Fruit fly (Drosophila melanogaster) whole organism, embryonic: ENCODE results near the gene CG4218.
A peak's percentile ranks its signal among the peaks of the same experiment; 100 is the strongest.

Experiments
- Atf6 ChIP-seq: fragments of 200-800 bp; sonication (Bioruptor generic); IDR thresholded peaks from 2 replicates; pipeline ENCODE4 v1.3.6; 2022; ENCODE audit warnings: missing biosample characterization, missing genetic modification characterization
- B-H1 ChIP-seq: fragments of 200-800 bp; sonication (Bioruptor generic); IDR thresholded peaks from 3 replicates; pipeline ENCODE4 v1.3.6; 2022; ENCODE audit warnings: missing biosample characterization, missing genetic modification characterization
- CG11398 ChIP-seq: fragments of 200-800 bp; sonication (Bioruptor generic); optimal IDR thresholded peaks from 2 replicates; lab custom pipeline; 2016; ENCODE audit warnings: missing biosample characterization, missing genetic modification characterization
- CG11695 ChIP-seq: fragments of 200-800 bp; sonication (Bioruptor generic); IDR thresholded peaks from 3 replicates; pipeline ENCODE4 v1.3.6; 2022; ENCODE audit warnings: missing biosample characterization, missing genetic modification characterization
- CG12104 ChIP-seq: fragments of 200-800 bp; sonication (Bioruptor generic); optimal IDR thresholded peaks from 3 replicates; lab custom pipeline; 2016; ENCODE audit warnings: missing biosample characterization, missing genetic modification characterization
- CG12219 ChIP-seq: fragments of 200-800 bp; sonication (Bioruptor generic); optimal IDR thresholded peaks from 3 replicates; lab custom pipeline; 2018; ENCODE audit warnings: missing biosample characterization, mild to moderate bottlenecking, missing genetic modification characterization
- CG13424 ChIP-seq: fragments of 200-800 bp; sonication (Bioruptor generic); optimal IDR thresholded peaks from 2 replicates; lab custom pipeline; 2019; ENCODE audit warnings: missing biosample characterization, mild to moderate bottlenecking, missing genetic modification characterization, moderate library complexity
- CG14667 ChIP-seq: fragments of 200-800 bp; sonication (Bioruptor generic); IDR thresholded peaks from 2 replicates; pipeline ENCODE4 v1.3.6; 2022; ENCODE audit warnings: missing biosample characterization, missing genetic modification characterization
- CG15514 ChIP-seq: fragments of 200-800 bp; sonication (Bioruptor generic); optimal IDR thresholded peaks from 3 replicates; lab custom pipeline; 2017; ENCODE audit warnings: missing biosample characterization, missing genetic modification characterization, mild to moderate bottlenecking, moderate library complexity, missing genetic modification reagents
- CG15696 ChIP-seq: fragments of 200-800 bp; sonication (Bioruptor generic); optimal IDR thresholded peaks from 2 replicates; lab custom pipeline; 2019; ENCODE audit warnings: missing biosample characterization, mild to moderate bottlenecking, missing genetic modification characterization, moderate library complexity
- CG1603 ChIP-seq: fragments of 200-800 bp; sonication (Bioruptor generic); optimal IDR thresholded peaks from 2 replicates; lab custom pipeline; 2019; ENCODE audit warnings: missing biosample characterization, mild to moderate bottlenecking, missing genetic modification characterization, moderate library complexity
- CG16815 ChIP-seq: fragments of 200-800 bp; sonication (Bioruptor generic); optimal IDR thresholded peaks from 3 replicates; lab custom pipeline; 2017; ENCODE audit warnings: missing biosample characterization, mild to moderate bottlenecking, missing genetic modification characterization
- CG18599 ChIP-seq: fragments of 200-800 bp; sonication (Bioruptor generic); optimal IDR thresholded peaks from 3 replicates; lab custom pipeline; 2017; ENCODE audit warnings: missing biosample characterization, missing genetic modification characterization, mild to moderate bottlenecking, moderate library complexity, missing genetic modification reagents
- CG31388 ChIP-seq: fragments of 200-800 bp; sonication (Bioruptor generic); optimal IDR thresholded peaks from 2 replicates; lab custom pipeline; 2016; ENCODE audit warnings: missing biosample characterization, missing genetic modification characterization
- CG4730 ChIP-seq: fragments of 200-800 bp; sonication (Bioruptor generic); IDR thresholded peaks from 2 replicates; pipeline ENCODE4 v1.3.6; 2022; ENCODE audit warnings: missing biosample characterization, missing genetic modification characterization
- CG5245 ChIP-seq: fragments of 200-800 bp; sonication (Bioruptor generic); optimal IDR thresholded peaks from 3 replicates; lab custom pipeline; 2016; ENCODE audit warnings: missing biosample characterization, missing genetic modification characterization
- CG6254 ChIP-seq: fragments of 200-800 bp; sonication (Bioruptor generic); optimal IDR thresholded peaks from 3 replicates; lab custom pipeline; 2017; ENCODE audit warnings: mild to moderate bottlenecking, missing biosample characterization, missing genetic modification reagents, missing genetic modification characterization
- CG7372 ChIP-seq: fragments of 200-800 bp; sonication (Bioruptor generic); IDR thresholded peaks from 2 replicates; pipeline ENCODE4 v1.3.6; 2022; ENCODE audit warnings: missing biosample characterization, missing genetic modification characterization
- CG8290 ChIP-seq, 3 experiments: fragments of 200-800 bp; sonication (Bioruptor generic); optimal IDR thresholded peaks; 2 replicates each; lab custom pipeline; 2016 to 2019; ENCODE audit warnings: missing biosample characterization in 3 of 3, missing genetic modification characterization in 3 of 3, mild to moderate bottlenecking in 2 of 3, moderate library complexity in 1 of 3
- CG9797 ChIP-seq: fragments of 200-800 bp; sonication (Bioruptor generic); optimal IDR thresholded peaks from 3 replicates; lab custom pipeline; 2018; ENCODE audit warnings: missing biosample characterization, mild to moderate bottlenecking, missing genetic modification characterization
- Chrac-16 ChIP-seq: fragments of 200-800 bp; sonication (Bioruptor generic); optimal IDR thresholded peaks from 3 replicates; lab custom pipeline; 2016; ENCODE audit warnings: missing biosample characterization, missing genetic modification characterization
- CkIIα-i1 ChIP-seq: fragments of 200-800 bp; sonication (Bioruptor generic); IDR thresholded peaks from 2 replicates; pipeline ENCODE4 v1.3.6; 2022; ENCODE audit warnings: missing biosample characterization, missing genetic modification characterization
- Dp ChIP-seq: fragments of 200-800 bp; sonication (Bioruptor generic); optimal IDR thresholded peaks from 2 replicates; lab custom pipeline; 2018; ENCODE audit warnings: missing biosample characterization, mild to moderate bottlenecking, missing genetic modification characterization, moderate library complexity
- E2f1 ChIP-seq: fragments of 200-800 bp; sonication (Bioruptor generic); IDR thresholded peaks from 2 replicates; pipeline ENCODE4 v1.3.6; 2022; ENCODE audit warnings: missing biosample characterization, missing genetic modification characterization
- Eip74EF ChIP-seq, 2 experiments: fragments of 200-800 bp in 1 of 2; fragments of >200 bp in 1 of 2; sonication (Bioruptor generic) in 1 of 2; optimal IDR thresholded peaks; 2 replicates each; lab custom pipeline; 2017 to 2019; ENCODE audit warnings: missing biosample characterization in 2 of 2, missing genetic modification characterization in 2 of 2, mild to moderate bottlenecking in 1 of 2, moderate library complexity in 1 of 2
- Hr51 ChIP-seq, 2 experiments: fragments of 200-800 bp; sonication (Bioruptor generic); optimal IDR thresholded peaks; 2 replicates in 1 of 2; 3 replicates in 1 of 2; lab custom pipeline; 2016 to 2018; ENCODE audit warnings: missing biosample characterization in 2 of 2, missing genetic modification characterization in 2 of 2, mild to moderate bottlenecking in 1 of 2, moderate library complexity in 1 of 2
- Kr ChIP-seq: fragments of 200-800 bp; sonication (Bioruptor generic); optimal IDR thresholded peaks from 2 replicates; lab custom pipeline; 2017; ENCODE audit warnings: missing biosample characterization, mild to moderate bottlenecking, missing genetic modification characterization
- Meics ChIP-seq: fragments of 200-800 bp; sonication (Bioruptor generic); optimal IDR thresholded peaks from 2 replicates; lab custom pipeline; 2017; ENCODE audit warnings: missing biosample characterization, mild to moderate bottlenecking, missing genetic modification characterization
- Sin3A ChIP-seq: fragments of >200 bp; optimal IDR thresholded peaks from 2 replicates; lab custom pipeline; 2018
- Ssrp ChIP-seq: fragments of 200-800 bp; sonication (Bioruptor generic); optimal IDR thresholded peaks from 2 replicates; lab custom pipeline; 2018; ENCODE audit warnings: missing biosample characterization, mild to moderate bottlenecking, missing genetic modification characterization, moderate library complexity
- YL-1 ChIP-seq: fragments of 200-800 bp; sonication (Bioruptor generic); optimal IDR thresholded peaks from 3 replicates; lab custom pipeline; 2017; ENCODE audit warnings: missing biosample characterization, mild to moderate bottlenecking, missing genetic modification characterization
- ara ChIP-seq: fragments of 200-800 bp; sonication (Bioruptor generic); IDR thresholded peaks from 2 replicates; pipeline ENCODE4 v1.3.6; 2022; ENCODE audit warnings: missing biosample characterization, missing genetic modification characterization
- ase ChIP-seq: fragments of 200-800 bp; sonication (Bioruptor generic); IDR thresholded peaks from 3 replicates; pipeline ENCODE4 v1.3.6; 2022; ENCODE audit warnings: missing biosample characterization, missing genetic modification characterization
- az2 ChIP-seq: fragments of 200-800 bp; sonication (Bioruptor generic); optimal IDR thresholded peaks from 3 replicates; lab custom pipeline; 2016; ENCODE audit warnings: missing biosample characterization, missing genetic modification characterization
- btn ChIP-seq: fragments of 200-800 bp; sonication (Bioruptor generic); optimal IDR thresholded peaks from 2 replicates; lab custom pipeline; 2016; ENCODE audit warnings: missing biosample characterization, missing genetic modification characterization
- croc ChIP-seq: fragments of 200-800 bp; sonication (Bioruptor generic); conservative IDR thresholded peaks from 3 replicates; pipeline ENCODE4 v1.3.6; 2022; ENCODE audit warnings: missing biosample characterization, missing genetic modification characterization
- da ChIP-seq: fragments of 200-800 bp; sonication (Bioruptor generic); optimal IDR thresholded peaks from 2 replicates; lab custom pipeline; 2016; ENCODE audit warnings: missing biosample characterization, missing genetic modification characterization
- dmrt99B ChIP-seq: fragments of 200-800 bp; sonication (Bioruptor generic); optimal IDR thresholded peaks from 2 replicates; lab custom pipeline; 2018; ENCODE audit warnings: missing biosample characterization, mild to moderate bottlenecking, missing genetic modification characterization, moderate library complexity
- gcm ChIP-seq: fragments of 200-800 bp; sonication (Bioruptor generic); optimal IDR thresholded peaks from 2 replicates; lab custom pipeline; 2019; ENCODE audit warnings: missing biosample characterization, mild to moderate bottlenecking, missing genetic modification characterization, moderate library complexity
- luna ChIP-seq: fragments of 200-800 bp; sonication (Bioruptor generic); optimal IDR thresholded peaks from 2 replicates; lab custom pipeline; 2016; ENCODE audit warnings: missing biosample characterization, missing genetic modification characterization
- odd ChIP-seq: fragments of 200-800 bp; sonication (Bioruptor generic); optimal IDR thresholded peaks from 2 replicates; lab custom pipeline; 2017; ENCODE audit warnings: missing biosample characterization, mild to moderate bottlenecking, missing genetic modification characterization
- phol ChIP-seq: fragments of 200-800 bp; sonication (Bioruptor generic); optimal IDR thresholded peaks from 3 replicates; lab custom pipeline; 2018; ENCODE audit warnings: missing biosample characterization, mild to moderate bottlenecking, missing genetic modification characterization, moderate library complexity
- prd ChIP-seq, 3 experiments: fragments of >200 bp in 2 of 3; fragments of 200-800 bp in 1 of 3; sonication (Bioruptor generic) in 1 of 3; optimal IDR thresholded peaks in 2 of 3; IDR thresholded peaks in 1 of 3; 2 replicates in 2 of 3; 3 replicates in 1 of 3; pipeline versions ENCODE4 v1.3.6 to Lab custom; 2017 to 2022; ENCODE audit warnings: missing biosample characterization in 1 of 3, missing genetic modification characterization in 1 of 3
- ro ChIP-seq: fragments of 200-800 bp; sonication (Bioruptor generic); IDR thresholded peaks from 2 replicates; pipeline ENCODE4 v1.3.6; 2022; ENCODE audit warnings: missing biosample characterization, missing genetic modification characterization
- tgo ChIP-seq: fragments of 200-800 bp; sonication (Bioruptor generic); IDR thresholded peaks from 3 replicates; pipeline ENCODE4 v1.3.6; 2022; ENCODE audit warnings: missing biosample characterization, missing genetic modification characterization
- vvl ChIP-seq: fragments of 200-800 bp; sonication (Bioruptor generic); IDR thresholded peaks from 2 replicates; pipeline ENCODE4 v1.3.6; 2022; ENCODE audit warnings: missing biosample characterization, missing genetic modification characterization
- zfh1 ChIP-seq: fragments of 200-800 bp; sonication (Bioruptor generic); IDR thresholded peaks from 3 replicates; pipeline ENCODE4 v1.3.6; 2022; ENCODE audit warnings: missing biosample characterization, missing genetic modification characterization

CG4218 gene

DNA sequence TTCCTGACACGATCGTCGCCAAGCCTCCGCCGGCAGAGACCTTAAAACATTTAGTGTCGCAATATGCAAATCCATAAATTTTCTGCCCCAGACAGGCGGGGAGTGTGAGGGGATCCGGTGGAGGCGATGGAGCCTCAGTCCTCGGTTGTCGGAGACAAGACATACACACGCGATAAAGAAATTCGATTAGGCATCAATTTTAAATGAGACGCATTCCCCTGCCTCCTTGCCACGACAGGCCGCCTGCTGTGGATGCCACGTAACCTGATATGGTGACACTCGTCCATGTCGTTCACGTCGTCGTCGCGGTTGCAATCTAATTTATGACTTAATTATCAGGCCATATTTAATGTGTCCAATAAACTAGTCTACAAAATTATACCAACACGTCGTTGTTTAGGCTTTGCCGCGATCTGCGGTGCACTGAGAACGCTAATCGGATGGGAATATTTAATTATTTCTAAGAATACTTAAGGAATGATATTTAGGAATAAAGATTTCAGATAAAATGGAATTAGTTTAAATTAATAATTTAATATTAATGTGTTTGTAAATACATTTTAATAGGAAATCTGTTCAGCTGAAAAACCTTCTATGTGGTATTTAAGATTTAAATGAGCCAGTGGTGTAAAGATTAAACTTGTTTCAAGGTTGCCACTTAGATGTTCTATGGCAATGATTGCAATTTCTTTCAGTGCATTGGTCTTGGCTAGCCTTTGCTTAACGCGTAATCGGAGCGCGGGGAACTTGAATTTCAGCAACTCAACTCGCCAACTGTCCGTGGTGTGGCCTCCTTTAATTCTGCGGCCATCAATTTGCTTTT, 33.5 kb downstream of the CG4218 start (continued):
- peak; percentile 37 for TF ChIP-seq CG16815 (GFP tag; lab: Kevin White, UChicago)
- no peak for TF ChIP-seq btn (GFP tag; lab: Kevin White, UChicago)
- no peak for TF ChIP-seq Kr (GFP tag; lab: Kevin White, UChicago)
- TF ChIP-seq E2f1 (GFP tag; lab: Robert Waterston, UW), result peak; percentile 55
- TF ChIP-seq B-H1 (GFP tag; lab: Robert Waterston, UW), result 0 out of 3 replicates have a peak, but pooled peaks have one; percentile 30
- TF ChIP-seq CG1603 (tag; lab: Kevin White, UChicago), result peak; percentile 26
- peak in 1 of 2 experiments; percentile 85 for TF ChIP-seq Hr51 (GFP tag; optimal IDR thresholded peaks at IDR 0.05; lab: Kevin White, UChicago)
- peak; percentile 74 for TF ChIP-seq Ssrp (tag; lab: Kevin White, UChicago)
- peak in 1 of 2 experiments; percentile 46 for TF ChIP-seq Eip74EF (GFP tag; optimal IDR thresholded peaks at IDR 0.05; lab: Kevin White, UChicago)
- peak; percentile 12; the same call in 1 of the 2 replicates for TF ChIP-seq ro
- TF ChIP-seq Dp (GFP tag; lab: Kevin White, UChicago), result no peak
- TF ChIP-seq CkIIα-i1 (GFP tag; lab: Robert Waterston, UW), result no peak
- no peak for TF ChIP-seq YL-1 (GFP tag; lab: Kevin White, UChicago)
- TF ChIP-seq CG8290 (GFP tag; optimal IDR thresholded peaks at IDR 0.05; lab: Kevin White, UChicago), result peak; percentile 1
- TF ChIP-seq CG8290 (tag; optimal IDR thresholded peaks at IDR 0.05; lab: Kevin White, UChicago), result peak in 1 of 2 experiments; percentile 34
- TF ChIP-seq CG13424 (tag; lab: Kevin White, UChicago), result peak; percentile 75
- peak; percentile 17 for TF ChIP-seq CG15514 (GFP tag; lab: Kevin White, UChicago)
- TF ChIP-seq da (GFP tag; lab: Kevin White, UChicago), result no peak
- TF ChIP-seq Meics (GFP tag; lab: Kevin White, UChicago), result peak; percentile 46
- peak; percentile 56; the same call in 1 of the 3 replicates for TF ChIP-seq ase (GFP tag; lab: Robert Waterston, UW)
- TF ChIP-seq luna, result no peak
- TF ChIP-seq Atf6, result peak; percentile 38; the same call in 1 of the 2 replicates
- no peak for TF ChIP-seq CG14667 (GFP tag; lab: Robert Waterston, UW)
- peak; percentile 86 for TF ChIP-seq phol (tag; lab: Kevin White, UChicago)
- no peak for TF ChIP-seq prd (optimal IDR thresholded peaks at IDR 0.05; lab: Kevin White, UChicago)
- peak; percentile 69; the same call in 2 of the 3 replicates for TF ChIP-seq prd (GFP tag; IDR thresholded peaks at IDR 0.05; lab: Robert Waterston, UW)
- TF ChIP-seq CG12219 (GFP tag; lab: Kevin White, UChicago), result peak; percentile 62
- peak; percentile 23 for TF ChIP-seq CG12104 (GFP tag; lab: Kevin White, UChicago)
- peak; percentile 75 for TF ChIP-seq vvl (GFP tag; lab: Robert Waterston, UW)
- TF ChIP-seq dmrt99B, result peak; percentile 88
- no peak for TF ChIP-seq CG5245
- TF ChIP-seq CG11695 (GFP tag; lab: Robert Waterston, UW), result peak; percentile 76; the same call in 2 of the 3 replicates
- TF ChIP-seq CG11398, result no peak
- peak; percentile 20 for TF ChIP-seq CG31388 (GFP tag; lab: Kevin White, UChicago)
- TF ChIP-seq CG18599 (GFP tag; lab: Kevin White, UChicago), result peak; percentile 40
- TF ChIP-seq odd, result peak; percentile 48
- peak; percentile 57; the same call in 1 of the 2 replicates for TF ChIP-seq CG7372 (GFP tag; lab: Robert Waterston, UW)
- peak; percentile 59; the same call in 2 of the 3 replicates for TF ChIP-seq tgo (GFP tag; lab: Robert Waterston, UW)
- peak; percentile 6; the same call in 1 of the 2 replicates for TF ChIP-seq ara (GFP tag; lab: Robert Waterston, UW)
- no peak for TF ChIP-seq CG4730 (GFP tag; lab: Robert Waterston, UW)
- peak; percentile 46 for TF ChIP-seq CG15696
- peak; percentile 60 for TF ChIP-seq gcm (GFP tag; lab: Kevin White, UChicago)
- peak; percentile 12 for TF ChIP-seq Chrac-16 (GFP tag; lab: Kevin White, UChicago)
- no peak for TF ChIP-seq CG9797 (GFP tag; lab: Kevin White, UChicago)
- peak; percentile 49; the same call in 2 of the 3 replicates for TF ChIP-seq croc (GFP tag; lab: Robert Waterston, UW)
- TF ChIP-seq CG6254 (GFP tag; lab: Kevin White, UChicago), result peak; percentile 53
- TF ChIP-seq Sin3A (lab: Kevin White, UChicago), result no peak
- TF ChIP-seq az2 (GFP tag; lab: Kevin White, UChicago), result peak; percentile 61
- peak; percentile 57; the same call in 1 of the 3 replicates for TF ChIP-seq zfh1 (GFP tag; lab: Robert Waterston, UW)
